Worm (Caenorhabditis elegans) whole organism, L4/young adult: ENCODE results near the gene acs-10.
"Not testable (repeated sequence)": the region's sequence is repeated elsewhere in the genome, so short reads cannot be mapped to it uniquely, and the experiment has no call there.

Experiments used
- W03F9.2 ChIP-seq: fragments of 150-350 bp; optimal IDR thresholded peaks from 2 replicates; lab custom pipeline; 2014; ENCODE audit warnings: missing biosample characterization, missing genetic modification characterization
- dao-5 ChIP-seq: sonication (generic microtip); optimal IDR thresholded peaks from 2 replicates; lab custom pipeline; 2016; ENCODE audit warnings: missing genotype, missing genetic modification characterization, moderate library complexity, missing compliant biosample characterization
- him-1 ChIP-seq: sonication (generic microtip); optimal IDR thresholded peaks from 2 replicates; lab custom pipeline; 2016; ENCODE audit warnings: missing genotype, missing genetic modification reagents, missing genetic modification characterization, missing compliant biosample characterization

The acs-10 gene

ce11 chrV:14134757-14135441 is 11.4 kb upstream of the acs-10 start:
- TF ChIP-seq dao-5 (tag; lab: Kevin White, UChicago) (no peak), W03F9.2 (tag; lab: Kevin White, UChicago) (no peak), him-1 (tag; lab: Kevin White, UChicago) (no peak)

- TF ChIP-seq him-1 (tag; lab: Kevin White, UChicago) (no peak), W03F9.2 (tag; lab: Kevin White, UChicago) (no peak), dao-5 (tag; lab: Kevin White, UChicago) (no peak)
Observed at ce11 chrV:14136152-14136551, 10.1 kb upstream of the acs-10 start.

ce11 chrV:14137766-14138165 is 8.5 kb upstream of the acs-10 start, which contains the start of gene AH10.4:
TSS of gene AH10.4 (minus strand) at chrV:14137866.
- not testable (repeated sequence) for TF ChIP-seq W03F9.2, him-1, dao-5 (tag; lab: Kevin White, UChicago)

- TF ChIP-seq him-1 (tag; lab: Kevin White, UChicago) (no peak), dao-5 (tag; lab: Kevin White, UChicago) (no peak), W03F9.2 (tag; lab: Kevin White, UChicago) (no peak)
Observed at ce11 chrV:14139252-14140100, 6.8 kb upstream of the acs-10 start.

ce11 chrV:14140733-14141132 is 5.6 kb upstream of the acs-10 start:
- TF ChIP-seq W03F9.2 (tag; lab: Kevin White, UChicago) = no peak
- TF ChIP-seq him-1 (tag; lab: Kevin White, UChicago) = no peak
- TF ChIP-seq dao-5 (tag; lab: Kevin White, UChicago) = no peak

- TF ChIP-seq W03F9.2 (tag; lab: Kevin White, UChicago) = no peak
Observed at ce11 chrV:14141846-14142245, 4.5 kb upstream of the acs-10 start.

ce11 chrV:14143634-14144033 is 2.7 kb upstream of the acs-10 start:
- TF ChIP-seq W03F9.2 (tag; lab: Kevin White, UChicago) (peak; percentile 7), him-1 (tag; lab: Kevin White, UChicago) (peak; percentile 79), dao-5 (tag; lab: Kevin White, UChicago) (no peak)

- TF ChIP-seq dao-5 (tag; lab: Kevin White, UChicago) (no peak), W03F9.2 (tag; lab: Kevin White, UChicago) (no peak), him-1 (tag; lab: Kevin White, UChicago) (no peak)
Observed at ce11 chrV:14145267-14145666, 1.0 kb upstream of the acs-10 start, which contains the start of gene par-1. TSS of gene par-1 (minus strand) at chrV:14145367.

ce11 chrV:14147114-14147513 is 815 bp downstream of the acs-10 start:
- TF ChIP-seq him-1 (tag; lab: Kevin White, UChicago) (no peak), W03F9.2 (tag; lab: Kevin White, UChicago) (no peak), dao-5 (tag; lab: Kevin White, UChicago) (no peak)

- TF ChIP-seq him-1 (tag; lab: Kevin White, UChicago) (no peak), W03F9.2 (tag; lab: Kevin White, UChicago) (no peak), dao-5 (tag; lab: Kevin White, UChicago) (no peak)
Observed at ce11 chrV:14149125-14149524, 2.8 kb downstream of the acs-10 start.

- no peak for TF ChIP-seq him-1 (tag; lab: Kevin White, UChicago)
- TF ChIP-seq dao-5 (tag; lab: Kevin White, UChicago) = no peak
- no peak for TF ChIP-seq W03F9.2 (tag; lab: Kevin White, UChicago)
Observed at ce11 chrV:14150966-14151365, 4.7 kb downstream of the acs-10 start.

ce11 chrV:14153615-14154014 is 7.3 kb downstream of the acs-10 start:
- TF ChIP-seq dao-5 (tag; lab: Kevin White, UChicago) = no peak
- no peak for TF ChIP-seq W03F9.2 (tag; lab: Kevin White, UChicago)
- no peak for TF ChIP-seq him-1 (tag; lab: Kevin White, UChicago)

- TF ChIP-seq W03F9.2 (tag; lab: Kevin White, UChicago) (no peak), him-1 (tag; lab: Kevin White, UChicago) (no peak), dao-5 (tag; lab: Kevin White, UChicago) (no peak)
Observed at ce11 chrV:14156468-14156867, 10.2 kb downstream of the acs-10 start, which contains the start of gene AH10.2. TSS of gene AH10.2 (plus strand) at chrV:14156768.
